Fruit fly (Drosophila melanogaster): ENCODE data around the gene beat-VI.

DNA sequence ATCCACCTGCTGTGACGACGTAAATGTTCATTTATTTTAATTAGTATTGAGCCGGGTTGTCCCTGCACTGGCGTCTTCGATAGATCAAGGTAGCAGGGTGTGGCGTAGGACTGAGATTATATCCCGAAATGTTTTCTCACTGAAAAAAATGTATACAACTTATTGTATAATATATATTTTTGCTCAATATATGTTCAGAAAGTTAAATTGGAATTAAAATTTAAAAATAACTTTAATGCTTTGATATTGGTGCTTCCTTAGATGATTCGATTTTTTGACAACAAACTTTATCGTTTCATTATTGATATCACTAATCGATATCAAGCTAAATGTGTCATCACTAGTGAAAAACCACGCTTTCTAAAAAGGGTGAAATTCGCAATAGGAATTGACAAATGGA lies 66.2 kb downstream of the beat-VI start, which contains the start of gene CG1894:
- TF ChIP-seq CrebA (GFP tag; optimal IDR thresholded peaks at IDR 0.05; ENCODE audit: borderline replicate concordance) (no peak), N (GFP tag; optimal IDR thresholded peaks at IDR 0.05) (no peak)
